Worm (Caenorhabditis elegans) whole organism, mixed stage, embryonic: Measurements from ENCODE around the gene faxc-1.

Source experiments
- bed-3 ChIP-seq: fragments of 200-800 bp; sonication (Bioruptor generic); optimal IDR thresholded peaks from 3 replicates; lab custom pipeline; 2018; ENCODE audit warnings: mild to moderate bottlenecking, missing genetic modification characterization, moderate library complexity, missing compliant biosample characterization
- blmp-1 ChIP-seq: fragments of 150-350 bp; optimal IDR thresholded peaks from 2 replicates; lab custom pipeline; 2014; ENCODE audit warnings: missing biosample characterization, missing genetic modification characterization
- ceh-39 ChIP-seq: fragments of 150-350 bp; optimal IDR thresholded peaks from 2 replicates; lab custom pipeline; 2014; ENCODE audit warnings: missing biosample characterization, missing genetic modification characterization
- ceh-43 ChIP-seq: fragments of 200-800 bp; sonication (Bioruptor generic); optimal IDR thresholded peaks from 2 replicates; lab custom pipeline; 2018; ENCODE audit warnings: mild to moderate bottlenecking, missing genetic modification characterization, moderate library complexity, missing compliant biosample characterization
- ceh-83 ChIP-seq: fragments of 200-800 bp; sonication (Bioruptor generic); optimal IDR thresholded peaks from 2 replicates; lab custom pipeline; 2018; ENCODE audit warnings: mild to moderate bottlenecking, missing genetic modification characterization, missing compliant biosample characterization
- ces-1 ChIP-seq: fragments of 150-350 bp; optimal IDR thresholded peaks from 2 replicates; lab custom pipeline; 2014; ENCODE audit warnings: missing biosample characterization, missing genetic modification reagents, missing genetic modification characterization
- cnd-1 ChIP-seq: fragments of 200-800 bp; sonication (Bioruptor generic); optimal IDR thresholded peaks from 2 replicates; lab custom pipeline; 2018; ENCODE audit warnings: mild to moderate bottlenecking, missing genetic modification characterization, missing compliant biosample characterization
- drap-1 ChIP-seq: fragments of 200-800 bp; sonication (Bioruptor generic); optimal IDR thresholded peaks from 3 replicates; lab custom pipeline; 2018; ENCODE audit warnings: mild to moderate bottlenecking, missing genetic modification characterization, missing compliant biosample characterization
- elt-1 ChIP-seq: sonication (generic microtip); optimal IDR thresholded peaks from 2 replicates; lab custom pipeline; 2017; ENCODE audit warnings: missing genetic modification characterization, mild to moderate bottlenecking, missing compliant biosample characterization, antibody characterized with exemption, moderate library complexity, borderline replicate concordance; ENCODE audit not compliant: insufficient read depth
- elt-3 ChIP-seq: fragments of 150-350 bp; optimal IDR thresholded peaks from 2 replicates; lab custom pipeline; 2014; ENCODE audit warnings: missing biosample characterization, missing genetic modification characterization
- flh-1 ChIP-seq: fragments of 200-800 bp; sonication (Bioruptor generic); optimal IDR thresholded peaks from 2 replicates; lab custom pipeline; 2018; ENCODE audit warnings: mild to moderate bottlenecking, missing genetic modification characterization, moderate library complexity, missing compliant biosample characterization
- ham-2 ChIP-seq: fragments of 200-800 bp; sonication (Bioruptor generic); optimal IDR thresholded peaks from 2 replicates; lab custom pipeline; 2018; ENCODE audit warnings: mild to moderate bottlenecking, missing genetic modification characterization, missing compliant biosample characterization
- hlh-1 ChIP-seq: fragments of 150-350 bp; optimal IDR thresholded peaks from 2 replicates; lab custom pipeline; 2014; ENCODE audit warnings: missing biosample characterization, missing genetic modification reagents, missing genetic modification characterization
- lin-13 ChIP-seq: fragments of 150-350 bp; optimal IDR thresholded peaks from 2 replicates; lab custom pipeline; 2014; ENCODE audit warnings: missing biosample characterization, missing genetic modification characterization
- lin-32 ChIP-seq: fragments of 200-800 bp; sonication (Bioruptor generic); optimal IDR thresholded peaks from 2 replicates; lab custom pipeline; 2018; ENCODE audit warnings: mild to moderate bottlenecking, missing genetic modification characterization, missing compliant biosample characterization
- lsy-2 ChIP-seq: fragments of 150-350 bp; optimal IDR thresholded peaks from 2 replicates; lab custom pipeline; 2014; ENCODE audit warnings: missing biosample characterization, missing genetic modification characterization
- mab-5 ChIP-seq: fragments of 150-350 bp; optimal IDR thresholded peaks from 2 replicates; lab custom pipeline; 2014; ENCODE audit warnings: missing biosample characterization, missing genetic modification characterization
- mls-2 ChIP-seq: sonication (generic microtip); optimal IDR thresholded peaks from 2 replicates; lab custom pipeline; 2016; ENCODE audit warnings: mild to moderate bottlenecking, missing genetic modification characterization, moderate library complexity, missing compliant biosample characterization
- nhr-2 ChIP-seq: fragments of 150-350 bp; optimal IDR thresholded peaks from 2 replicates; lab custom pipeline; 2014; ENCODE audit warnings: missing biosample characterization, missing genetic modification characterization
- nhr-237 ChIP-seq: fragments of 150-350 bp; optimal IDR thresholded peaks from 2 replicates; lab custom pipeline; 2014; ENCODE audit warnings: missing biosample characterization, missing genetic modification characterization
- nhr-28 ChIP-seq: fragments of 150-350 bp; optimal IDR thresholded peaks from 2 replicates; lab custom pipeline; 2014; ENCODE audit warnings: missing biosample characterization, missing genetic modification characterization
- nhr-76 ChIP-seq: sonication (generic microtip); optimal IDR thresholded peaks from 2 replicates; lab custom pipeline; 2017; ENCODE audit warnings: missing biosample characterization, missing genetic modification characterization
- pha-4 ChIP-seq: fragments of 150-350 bp; optimal IDR thresholded peaks from 2 replicates; lab custom pipeline; 2018; ENCODE audit warnings: missing biosample characterization, missing genetic modification reagents, missing genetic modification characterization
- sem-2 ChIP-seq: fragments of 200-800 bp; sonication (Bioruptor generic); optimal IDR thresholded peaks from 2 replicates; lab custom pipeline; 2018; ENCODE audit warnings: mild to moderate bottlenecking, missing genetic modification characterization, missing compliant biosample characterization
- snpc-4 ChIP-seq: fragments of 150-350 bp; optimal IDR thresholded peaks from 2 replicates; lab custom pipeline; 2014; ENCODE audit warnings: missing biosample characterization, missing genetic modification characterization
- sptf-1 ChIP-seq: sonication (generic microtip); optimal IDR thresholded peaks from 2 replicates; lab custom pipeline; 2017; ENCODE audit warnings: mild to moderate bottlenecking, missing genetic modification characterization, moderate library complexity, missing compliant biosample characterization
- tbx-8 ChIP-seq: fragments of 200-800 bp; sonication (Bioruptor generic); optimal IDR thresholded peaks from 2 replicates; lab custom pipeline; 2018; ENCODE audit warnings: mild to moderate bottlenecking, missing genetic modification characterization, moderate library complexity, missing compliant biosample characterization
- unc-120 ChIP-seq: sonication (generic microtip); optimal IDR thresholded peaks from 2 replicates; lab custom pipeline; 2017; ENCODE audit warnings: missing genetic modification characterization, missing compliant biosample characterization; ENCODE audit not compliant: poor library complexity, severe bottlenecking
- unc-39 ChIP-seq: fragments of 150-350 bp; optimal IDR thresholded peaks from 2 replicates; lab custom pipeline; 2014; ENCODE audit warnings: missing biosample characterization, missing genetic modification characterization
- unc-62 ChIP-seq: fragments of 150-350 bp; optimal IDR thresholded peaks from 2 replicates; lab custom pipeline; 2014; ENCODE audit warnings: missing biosample characterization, missing genetic modification reagents, missing genetic modification characterization
- zip-8 ChIP-seq: fragments of 150-350 bp; optimal IDR thresholded peaks from 2 replicates; lab custom pipeline; 2014; ENCODE audit warnings: missing biosample characterization, missing genetic modification characterization
- ztf-11 ChIP-seq: fragments of 150-350 bp; optimal IDR thresholded peaks from 2 replicates; lab custom pipeline; 2014; ENCODE audit warnings: missing biosample characterization, missing genetic modification characterization

The faxc-1 gene

ce11 chrII:12260538-12260937 is 3.5 kb upstream of the faxc-1 start:
- no peak for TF ChIP-seq drap-1 (GFP tag; lab: Kevin White, UChicago)
- TF ChIP-seq snpc-4 (tag; lab: Kevin White, UChicago), result no peak
- no peak for TF ChIP-seq sptf-1 (tag; lab: Kevin White, UChicago)
- TF ChIP-seq hlh-1, result no peak
- no peak for TF ChIP-seq nhr-76
- TF ChIP-seq cnd-1 (tag; lab: Kevin White, UChicago), result no peak
- TF ChIP-seq nhr-237 (tag; lab: Kevin White, UChicago), result no peak

- no peak for TF ChIP-seq flh-1 (GFP tag; lab: Kevin White, UChicago)
- TF ChIP-seq cnd-1 (tag; lab: Kevin White, UChicago), result no peak
- no peak for TF ChIP-seq sptf-1 (tag; lab: Kevin White, UChicago)
- TF ChIP-seq unc-62 (GFP tag; lab: Kevin White, UChicago), result no peak
- TF ChIP-seq ztf-11 (tag; lab: Kevin White, UChicago), result no peak
- no peak for TF ChIP-seq ceh-43 (GFP tag; lab: Kevin White, UChicago)
- TF ChIP-seq nhr-2 (tag; lab: Kevin White, UChicago), result no peak
- TF ChIP-seq sem-2 (GFP tag; lab: Kevin White, UChicago), result no peak
- TF ChIP-seq elt-3, result no peak
- no peak for TF ChIP-seq ham-2 (GFP tag; lab: Kevin White, UChicago)
- no peak for TF ChIP-seq elt-1 (tag; lab: Kevin White, UChicago)
- no peak for TF ChIP-seq bed-3 (GFP tag; lab: Kevin White, UChicago)
- no peak for TF ChIP-seq nhr-76
- TF ChIP-seq lin-13 (tag; lab: Kevin White, UChicago), result no peak
- TF ChIP-seq mab-5 (tag; lab: Kevin White, UChicago), result no peak
- TF ChIP-seq nhr-28 (tag; lab: Kevin White, UChicago), result no peak
- no peak for TF ChIP-seq drap-1 (GFP tag; lab: Kevin White, UChicago)
- TF ChIP-seq, all 35 proteins: peak for 0
Measured at ce11 chrII:12261147-12261821, 2.7 kb upstream of the faxc-1 start.

- TF ChIP-seq drap-1 (GFP tag; lab: Kevin White, UChicago) (no peak), unc-62 (GFP tag; lab: Kevin White, UChicago) (peak; percentile 61), elt-1 (tag; lab: Kevin White, UChicago) (peak; percentile 46), mls-2 (tag; lab: Kevin White, UChicago) (no peak), lsy-2 (tag; lab: Kevin White, UChicago) (no peak), zip-8 (tag; lab: Kevin White, UChicago) (no peak), ceh-39 (tag; lab: Kevin White, UChicago) (no peak), ces-1 (no peak), pha-4 (no peak), lin-32 (GFP tag; lab: Kevin White, UChicago) (no peak), ham-2 (GFP tag; lab: Kevin White, UChicago) (peak; percentile 45), ztf-11 (tag; lab: Kevin White, UChicago) (no peak), sptf-1 (tag; lab: Kevin White, UChicago) (no peak), nhr-28 (tag; lab: Kevin White, UChicago) (no peak), nhr-2 (tag; lab: Kevin White, UChicago) (peak; percentile 73), ceh-43 (GFP tag; lab: Kevin White, UChicago) (no peak)
Measured at ce11 chrII:12262567-12262966, 1.4 kb upstream of the faxc-1 start.

ce11 chrII:12264847-12265246 is 855 bp downstream of the faxc-1 start:
- TF ChIP-seq tbx-8 (GFP tag; lab: Kevin White, UChicago) (no peak), lin-32 (GFP tag; lab: Kevin White, UChicago) (no peak), blmp-1 (tag; lab: Kevin White, UChicago) (no peak), sem-2 (GFP tag; lab: Kevin White, UChicago) (no peak), cnd-1 (tag; lab: Kevin White, UChicago) (no peak), mls-2 (tag; lab: Kevin White, UChicago) (no peak), ztf-11 (tag; lab: Kevin White, UChicago) (no peak), ceh-43 (GFP tag; lab: Kevin White, UChicago) (no peak), zip-8 (tag; lab: Kevin White, UChicago) (no peak), pha-4 (no peak), ceh-39 (tag; lab: Kevin White, UChicago) (no peak), ceh-83 (GFP tag; lab: Kevin White, UChicago) (no peak), unc-120 (tag; lab: Kevin White, UChicago) (no peak), ham-2 (GFP tag; lab: Kevin White, UChicago) (no peak), unc-39 (tag; lab: Kevin White, UChicago) (no peak), nhr-237 (tag; lab: Kevin White, UChicago) (no peak), nhr-76 (no peak)
- TF ChIP-seq, all 35 proteins: peak for 0
